Worm (Caenorhabditis elegans): ENCODE measurements around the gene T08D10.5.
A peak's percentile ranks its signal among the peaks of the same experiment; 100 is the strongest.

T08D10.5 gene

DNA sequence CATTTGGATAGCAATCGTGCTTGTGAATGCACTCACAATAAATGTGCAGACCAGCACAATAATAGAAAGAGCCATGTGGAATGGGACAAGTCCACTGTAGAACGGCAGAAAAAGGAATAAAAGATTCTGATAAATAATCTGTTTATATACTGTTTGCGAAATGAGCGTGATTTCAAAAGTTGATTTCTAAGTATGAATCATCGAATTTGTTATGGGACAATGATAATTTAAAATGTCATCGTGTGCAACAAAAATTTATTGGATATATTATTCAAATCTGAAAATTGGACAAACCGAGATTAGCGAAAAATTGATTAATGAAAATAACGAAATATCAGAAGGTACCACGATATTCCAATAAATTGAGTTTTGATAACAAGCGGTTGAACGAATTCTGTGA is 18.5 kb upstream of the T08D10.5 start, which contains the start of gene F55G7.5:
F55G7.5 (minus strand) TSS at position 101 of the 400 bp plus-strand sequence.
- no peak for TF ChIP-seq F55B11.4 (tag; optimal IDR thresholded peaks at IDR 0.05; ENCODE audit: borderline replicate concordance, insufficient read depth)
- TF ChIP-seq lin-35 (GFP tag; optimal IDR thresholded peaks at IDR 0.05), result no peak
- no peak for TF ChIP-seq F57C9.4 (tag; optimal IDR thresholded peaks at IDR 0.05)
- no peak for TF ChIP-seq Y56A3A.18 (GFP tag; IDR thresholded peaks at IDR 0.05)
- TF ChIP-seq aptf-3 (GFP tag; IDR thresholded peaks at IDR 0.05), result no peak
- no peak for TF ChIP-seq F49E8.2 (tag; optimal IDR thresholded peaks at IDR 0.05; ENCODE audit: insufficient read depth)
- no peak for TF ChIP-seq tbx-9 (tag; optimal IDR thresholded peaks at IDR 0.05; ENCODE audit: borderline replicate concordance)
- no peak for TF ChIP-seq snpc-1.3 (tag; optimal IDR thresholded peaks at IDR 0.05; ENCODE audit: insufficient read depth)

DNA sequence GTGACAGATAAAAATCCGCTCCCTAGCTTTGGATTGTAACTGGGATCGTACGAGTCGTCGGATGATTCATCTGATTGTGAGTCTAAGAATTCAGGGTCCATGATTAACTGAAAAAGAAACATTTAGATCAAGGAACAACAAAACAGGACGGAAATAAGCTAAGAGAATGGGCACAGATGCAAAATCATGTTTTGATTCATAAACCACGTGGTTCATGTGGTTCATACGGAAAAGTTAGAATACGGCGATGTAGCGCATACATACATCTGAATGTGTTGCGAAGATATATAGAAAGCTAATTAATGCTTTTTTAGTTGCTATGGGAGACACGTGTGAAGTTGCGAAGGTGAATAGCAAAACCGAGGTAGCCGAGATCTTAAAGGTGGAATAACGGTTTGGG is 15.4 kb upstream of the T08D10.5 start, which contains the start of gene F55G7.3:
F55G7.3 (minus strand) TSS at position 101 of the 400 bp plus-strand sequence.
- no peak for TF ChIP-seq T07F8.4 (tag; optimal IDR thresholded peaks at IDR 0.05)
- TF ChIP-seq C06A6.2 (GFP tag; conservative IDR thresholded peaks at IDR 0.05), result no peak
- TF ChIP-seq ceh-91 (GFP tag; IDR thresholded peaks at IDR 0.05), result no peak
- TF ChIP-seq B0035.1 (tag; optimal IDR thresholded peaks at IDR 0.05), result no peak
- no peak for TF ChIP-seq B0336.3 (GFP tag; IDR thresholded peaks at IDR 0.05)
- no peak for TF ChIP-seq F33H1.4 (GFP tag; IDR thresholded peaks at IDR 0.05)
- TF ChIP-seq ztf-6 (GFP tag; IDR thresholded peaks at IDR 0.05), result no peak
- TF ChIP-seq F49E8.2 (tag; optimal IDR thresholded peaks at IDR 0.05; ENCODE audit: insufficient read depth), result no peak
- TF ChIP-seq attf-6 (GFP tag; IDR thresholded peaks at IDR 0.05), result no peak
- TF ChIP-seq Y67H2A.10 (GFP tag; conservative IDR thresholded peaks at IDR 0.05), result no peak
- no peak for TF ChIP-seq rpc-1 (optimal IDR thresholded peaks at IDR 0.05)
- no peak for TF ChIP-seq rpc-1 (tag; optimal IDR thresholded peaks at IDR 0.05)
- no peak for TF ChIP-seq hsf-1 (GFP tag; IDR thresholded peaks at IDR 0.05)
- no peak for TF ChIP-seq lin-35 (GFP tag; optimal IDR thresholded peaks at IDR 0.05)
- no peak for TF ChIP-seq mxl-1 (tag; optimal IDR thresholded peaks at IDR 0.05)
- no peak for TF ChIP-seq tbp1 (GFP tag; optimal IDR thresholded peaks at IDR 0.05)
- no peak for TF ChIP-seq let-607 (tag; optimal IDR thresholded peaks at IDR 0.05)
- TF ChIP-seq athp-1 (tag; optimal IDR thresholded peaks at IDR 0.05), result no peak
- no peak for TF ChIP-seq aptf-2 (GFP tag; conservative IDR thresholded peaks at IDR 0.05)
- no peak for TF ChIP-seq Y95B8A.8 (GFP tag; IDR thresholded peaks at IDR 0.05)

DNA sequence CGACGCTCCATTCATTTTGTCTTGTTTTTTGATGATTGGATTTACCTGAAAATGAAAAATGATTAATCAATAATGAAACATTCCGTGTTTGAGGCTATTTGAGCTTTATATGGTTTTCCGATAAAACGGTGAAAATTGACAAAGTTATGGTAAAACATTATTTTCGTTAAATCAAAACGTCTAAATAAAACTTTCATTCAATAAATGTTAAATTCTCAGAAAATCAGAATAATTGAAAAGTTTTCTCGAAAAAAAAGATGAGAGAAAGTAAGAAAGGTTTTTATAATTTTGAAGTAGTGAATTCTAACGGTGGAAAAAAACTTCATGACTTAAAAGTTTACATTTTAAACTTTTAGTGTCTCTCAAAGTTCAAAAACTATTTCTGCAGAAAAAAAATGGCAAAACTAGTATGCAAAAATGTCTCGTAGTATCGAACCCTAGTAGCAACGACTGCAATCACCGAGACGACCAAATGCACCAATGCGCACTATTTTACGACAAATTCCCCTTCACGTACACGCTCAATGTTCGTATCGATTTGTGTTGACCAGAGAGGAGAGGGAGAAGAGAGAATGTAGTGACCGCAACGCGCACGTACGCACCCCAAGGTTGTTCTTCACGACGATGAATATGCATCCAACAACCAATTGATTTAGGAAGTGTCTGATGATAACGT is 10.4 kb upstream of the T08D10.5 start, which contains the start of gene nfya-1:
nfya-1 (minus strand) TSS at position 51 of the 676 bp plus-strand sequence.
- TF ChIP-seq lin-40 (tag; optimal IDR thresholded peaks at IDR 0.05), result peak; percentile 39
- peak; percentile 19 for TF ChIP-seq gei-17 (GFP tag; optimal IDR thresholded peaks at IDR 0.05)
- peak; percentile 51 for TF ChIP-seq ceh-27 (GFP tag; optimal IDR thresholded peaks at IDR 0.05)
- TF ChIP-seq nhr-80 (tag; optimal IDR thresholded peaks at IDR 0.05), result peak; percentile 11
- TF ChIP-seq nhr-179 (tag; optimal IDR thresholded peaks at IDR 0.05), result no peak
- no peak for TF ChIP-seq Y56A3A.18 (GFP tag; IDR thresholded peaks at IDR 0.05)

DNA sequence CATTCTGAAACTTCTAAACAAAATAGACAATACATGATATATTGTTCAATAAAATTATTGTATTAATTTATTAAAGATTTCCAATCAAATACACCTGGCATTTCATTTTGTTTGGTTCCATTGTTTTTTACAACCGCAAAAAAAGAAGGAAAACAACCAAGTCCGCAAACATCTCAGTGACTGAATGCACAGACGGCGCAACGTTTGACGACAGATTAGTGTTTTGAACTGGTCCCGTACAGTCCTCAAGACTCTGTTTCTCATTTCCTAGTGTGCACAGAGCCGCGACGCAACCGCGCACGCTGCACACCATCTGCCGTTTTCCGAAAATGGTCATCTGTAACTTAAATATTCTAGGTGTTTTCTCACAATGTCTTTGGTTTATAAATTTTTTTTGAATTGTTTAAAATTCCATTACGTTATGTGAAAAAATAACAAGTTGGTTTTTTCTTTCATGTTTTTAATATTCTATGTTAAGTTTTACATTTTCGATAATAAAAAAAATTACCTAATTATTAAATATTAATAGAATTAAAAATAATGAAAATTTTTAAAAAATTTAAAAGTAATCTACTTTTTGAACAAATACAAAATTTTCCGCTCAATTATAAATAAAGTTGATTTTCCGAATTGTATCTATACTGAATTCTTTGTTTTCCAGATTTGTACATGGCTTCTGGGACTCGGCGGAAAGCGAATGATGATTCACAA is 9.0 kb upstream of the T08D10.5 start, which contains the start of gene lsd-1:
lsd-1 (plus strand) TSS at position 661 of the 711 bp plus-strand sequence.
- no peak for TF ChIP-seq lin-40 (tag; optimal IDR thresholded peaks at IDR 0.05)
- TF ChIP-seq attf-6 (GFP tag; IDR thresholded peaks at IDR 0.05), result no peak
- TF ChIP-seq bed-2 (GFP tag; IDR thresholded peaks at IDR 0.05), result no peak
- TF ChIP-seq hlh-26 (GFP tag; conservative IDR thresholded peaks at IDR 0.05), result no peak
- TF ChIP-seq lin-26 (GFP tag; IDR thresholded peaks at IDR 0.05), result no peak
- TF ChIP-seq attf-5 (GFP tag; optimal IDR thresholded peaks at IDR 0.05), result peak; percentile 20
- TF ChIP-seq B0035.1 (tag; optimal IDR thresholded peaks at IDR 0.05), result no peak
- no peak for TF ChIP-seq him-1 (tag; optimal IDR thresholded peaks at IDR 0.05)
- no peak for TF ChIP-seq ztf-3 (GFP tag; optimal IDR thresholded peaks at IDR 0.05)
